Worm (Caenorhabditis elegans) whole organism, L3 larva: ENCODE data around the gene calu-1.

Experiments
- R02D3.7 ChIP-seq: fragments of 150-350 bp; optimal IDR thresholded peaks from 2 replicates; lab custom pipeline; 2014; ENCODE audit warnings: missing biosample characterization, missing genetic modification characterization
- egl-5 ChIP-seq: fragments of 150-350 bp; optimal IDR thresholded peaks from 2 replicates; lab custom pipeline; 2017; ENCODE audit warnings: missing biosample characterization, missing genetic modification reagents, missing genetic modification characterization, inconsistent platforms
- elt-3 ChIP-seq, 3 experiments: fragments of 150-350 bp in 1 of 3; sonication (generic microtip) in 2 of 3; optimal IDR thresholded peaks; 2 replicates in 2 of 3; 4 replicates in 1 of 3; lab custom pipeline; 2014 to 2017; ENCODE audit warnings: missing biosample characterization in 3 of 3, missing genetic modification characterization in 3 of 3
- fkh-10 ChIP-seq: sonication (generic microtip); optimal IDR thresholded peaks from 2 replicates; lab custom pipeline; 2017; ENCODE audit warnings: missing biosample characterization, missing genetic modification reagents, missing genetic modification characterization
- fos-1 ChIP-seq: fragments of 150-350 bp; optimal IDR thresholded peaks from 2 replicates; lab custom pipeline; 2014; ENCODE audit warnings: missing biosample characterization, missing genetic modification characterization
- hmg-11 ChIP-seq: sonication (generic microtip); optimal IDR thresholded peaks from 2 replicates; lab custom pipeline; 2016; ENCODE audit warnings: missing genetic modification characterization, missing compliant biosample characterization
- nhr-12 ChIP-seq: fragments of 150-350 bp; optimal IDR thresholded peaks from 2 replicates; lab custom pipeline; 2014; ENCODE audit warnings: missing biosample characterization, missing genetic modification characterization
- skn-1 ChIP-seq: fragments of 150-350 bp; optimal IDR thresholded peaks from 2 replicates; lab custom pipeline; 2014; ENCODE audit warnings: missing biosample characterization, missing genetic modification characterization
- snpc-4 ChIP-seq: fragments of 150-350 bp; optimal IDR thresholded peaks from 2 replicates; lab custom pipeline; 2014; ENCODE audit warnings: missing biosample characterization, missing genetic modification characterization
- tbx-2 ChIP-seq: sonication (generic microtip); optimal IDR thresholded peaks from 2 replicates; lab custom pipeline; 2016; ENCODE audit warnings: mild to moderate bottlenecking, missing genetic modification characterization, missing compliant biosample characterization
- ztf-11 ChIP-seq: fragments of 150-350 bp; optimal IDR thresholded peaks from 2 replicates; lab custom pipeline; 2014; ENCODE audit warnings: missing biosample characterization, missing genetic modification characterization

ce11 chrX:4971427-4971826, 714 bp upstream of the calu-1 start:
- no peak for TF ChIP-seq R02D3.7 (tag; lab: Kevin White, UChicago)
- TF ChIP-seq ztf-11 (tag; lab: Kevin White, UChicago): no peak
- peak; percentile 50 for TF ChIP-seq hmg-11 (tag; lab: Kevin White, UChicago)
- no peak for TF ChIP-seq skn-1 (tag; lab: Kevin White, UChicago)
- no peak for TF ChIP-seq fos-1
- TF ChIP-seq fkh-10 (GFP tag; lab: Kevin White, UChicago): no peak
- no peak for TF ChIP-seq egl-5 (tag; lab: Kevin White, UChicago)
- no peak for TF ChIP-seq elt-3 (tag; optimal IDR thresholded peaks at IDR 0.05; lab: Kevin White, UChicago)
- no peak for TF ChIP-seq nhr-12 (tag; lab: Kevin White, UChicago)
- no peak for TF ChIP-seq tbx-2 (tag; lab: Kevin White, UChicago)
- TF ChIP-seq snpc-4 (tag; lab: Kevin White, UChicago): no peak
